Worm (Caenorhabditis elegans) whole organism, L4 larva: ENCODE measurements around the gene K10D6.3.
A peak's percentile ranks its signal among the peaks of the same experiment; 100 is the strongest.

ENCODE experiments used
- F10B5.3 ChIP-seq: sonication (generic microtip); optimal IDR thresholded peaks from 2 replicates; lab custom pipeline; 2016; ENCODE audit warnings: mild to moderate bottlenecking, missing genetic modification characterization, missing compliant biosample characterization
- F26F4.8 ChIP-seq: fragments of 200-800 bp; sonication (Bioruptor generic); conservative IDR thresholded peaks from 2 replicates; pipeline ENCODE4 v1.3.6; 2022; ENCODE audit warnings: missing genetic modification characterization, missing compliant biosample characterization
- R02D3.7 ChIP-seq: fragments of 150-350 bp; sonication (generic microtip); optimal IDR thresholded peaks from 3 replicates; lab custom pipeline; 2014; ENCODE audit warnings: missing biosample characterization, missing genetic modification characterization
- T20F7.1 ChIP-seq: fragments of 200-800 bp; sonication (Bioruptor generic); optimal IDR thresholded peaks from 2 replicates; lab custom pipeline; 2018; ENCODE audit warnings: mild to moderate bottlenecking, missing genetic modification characterization, missing compliant biosample characterization
- T26A8.4 ChIP-seq: fragments of 200-800 bp; sonication (Bioruptor generic); IDR thresholded peaks from 2 replicates; pipeline ENCODE4 v1.3.6; 2022; ENCODE audit warnings: missing genetic modification characterization, missing compliant biosample characterization
- Y48G9A.11 ChIP-seq: fragments of 200-800 bp; sonication (Bioruptor generic); IDR thresholded peaks from 2 replicates; pipeline ENCODE4 v1.3.6; 2022; ENCODE audit warnings: missing genetic modification reagents, missing genetic modification characterization, missing compliant biosample characterization
- Y5F2A.4 ChIP-seq: fragments of 200-800 bp; sonication (Bioruptor generic); optimal IDR thresholded peaks from 2 replicates; lab custom pipeline; 2018; ENCODE audit warnings: mild to moderate bottlenecking, missing genetic modification characterization, missing compliant biosample characterization
- Y75B8A.6 ChIP-seq: fragments of 200-800 bp; sonication (Bioruptor generic); IDR thresholded peaks from 2 replicates; pipeline ENCODE4 v1.3.6; 2022; ENCODE audit warnings: missing genetic modification reagents, missing genetic modification characterization, missing compliant biosample characterization
- ZK337.2 ChIP-seq: fragments of 200-800 bp; sonication (Bioruptor generic); IDR thresholded peaks from 2 replicates; pipeline ENCODE4 v1.3.6; 2022; ENCODE audit warnings: missing genetic modification reagents, missing genetic modification characterization, missing compliant biosample characterization
- ZK546.5 ChIP-seq, 2 experiments: sonication (generic microtip); optimal IDR thresholded peaks; 2 replicates each; lab custom pipeline; 2017; ENCODE audit warnings: missing biosample characterization in 2 of 2, missing genetic modification characterization in 2 of 2
- attf-4 ChIP-seq: sonication (generic microtip); optimal IDR thresholded peaks from 3 replicates; lab custom pipeline; 2017; ENCODE audit warnings: missing biosample characterization, missing genetic modification characterization
- ceh-62 ChIP-seq: sonication (generic microtip); optimal IDR thresholded peaks from 2 replicates; lab custom pipeline; 2017; ENCODE audit warnings: missing biosample characterization, missing genetic modification characterization
- ces-1 ChIP-seq: fragments of 150-350 bp; sonication (generic microtip); optimal IDR thresholded peaks from 4 replicates; lab custom pipeline; 2014; ENCODE audit warnings: missing biosample characterization, missing genetic modification reagents, missing genetic modification characterization
- cey-2 ChIP-seq: sonication (generic microtip); optimal IDR thresholded peaks from 3 replicates; lab custom pipeline; 2017; ENCODE audit warnings: missing genetic modification characterization, mild to moderate bottlenecking, missing compliant biosample characterization, antibody characterized with exemption, borderline replicate concordance; ENCODE audit not compliant: insufficient read depth
- daf-16 ChIP-seq, 3 experiments: sonication (generic microtip); optimal IDR thresholded peaks; 2 replicates each; lab custom pipeline; 2016 to 2017; ENCODE audit warnings: missing genetic modification characterization in 3 of 3, missing genetic modification reagents in 3 of 3, mild to moderate bottlenecking in 2 of 3, missing compliant biosample characterization in 2 of 3, missing biosample characterization in 1 of 3, moderate library complexity in 1 of 3
- daf-8 ChIP-seq: fragments of 200-800 bp; sonication (Bioruptor generic); IDR thresholded peaks from 2 replicates; pipeline ENCODE4 v1.3.6; 2022; ENCODE audit warnings: missing genetic modification characterization, missing compliant biosample characterization
- dmd-8 ChIP-seq: fragments of 200-800 bp; sonication (Bioruptor generic); IDR thresholded peaks from 2 replicates; pipeline ENCODE4 v1.3.6; 2022; ENCODE audit warnings: missing genetic modification characterization, missing compliant biosample characterization
- dmd-9 ChIP-seq: fragments of 200-800 bp; sonication (Bioruptor generic); IDR thresholded peaks from 2 replicates; pipeline ENCODE4 v1.3.6; 2022; ENCODE audit warnings: missing genetic modification reagents, missing genetic modification characterization, missing compliant biosample characterization
- dve-1 ChIP-seq: sonication (generic microtip); optimal IDR thresholded peaks from 2 replicates; lab custom pipeline; 2017; ENCODE audit warnings: antibody characterized with exemption, mild to moderate bottlenecking, missing genetic modification characterization, missing compliant biosample characterization; ENCODE audit not compliant: insufficient read depth
- fkh-10 ChIP-seq: fragments of 150-350 bp; optimal IDR thresholded peaks from 2 replicates; lab custom pipeline; 2014; ENCODE audit warnings: missing biosample characterization, missing genetic modification reagents, missing genetic modification characterization
- gei-8 ChIP-seq: fragments of 200-800 bp; sonication (Bioruptor generic); optimal IDR thresholded peaks from 2 replicates; lab custom pipeline; 2018; ENCODE audit warnings: mild to moderate bottlenecking, missing genetic modification characterization, missing compliant biosample characterization
- lim-7 ChIP-seq: fragments of 200-800 bp; sonication (Bioruptor generic); IDR thresholded peaks from 2 replicates; pipeline ENCODE4 v1.3.6; 2022; ENCODE audit warnings: missing genetic modification characterization, missing compliant biosample characterization
- lin-13 ChIP-seq: fragments of 150-350 bp; optimal IDR thresholded peaks from 2 replicates; lab custom pipeline; 2014; ENCODE audit warnings: missing biosample characterization, missing genetic modification reagents, missing genetic modification characterization
- lin-15B ChIP-seq: fragments of 150-350 bp; sonication (generic microtip); optimal IDR thresholded peaks from 3 replicates; lab custom pipeline; 2014; ENCODE audit warnings: missing biosample characterization, missing genetic modification characterization
- lin-38 ChIP-seq: fragments of 200-800 bp; sonication (Bioruptor generic); IDR thresholded peaks from 2 replicates; pipeline ENCODE4 v1.3.6; 2022; ENCODE audit warnings: missing genetic modification reagents, missing genetic modification characterization, missing compliant biosample characterization
- lir-3 ChIP-seq: sonication (generic microtip); optimal IDR thresholded peaks from 2 replicates; lab custom pipeline; 2016; ENCODE audit warnings: mild to moderate bottlenecking, missing genetic modification characterization, missing compliant biosample characterization
- lsy-2 ChIP-seq, 2 experiments: fragments of 150-350 bp in 1 of 2; sonication (generic microtip) in 1 of 2; optimal IDR thresholded peaks; 2 replicates each; lab custom pipeline; 2014 to 2017; ENCODE audit warnings: missing biosample characterization in 2 of 2, missing genetic modification characterization in 2 of 2
- madf-5 ChIP-seq, 2 experiments: fragments of 200-800 bp; sonication (Bioruptor generic); IDR thresholded peaks; 2 replicates each; pipeline ENCODE4 v1.3.6; 2022; ENCODE audit warnings: missing compliant biosample characterization in 2 of 2, missing genetic modification characterization in 2 of 2
- madf-9 ChIP-seq: fragments of 200-800 bp; sonication (Bioruptor generic); conservative IDR thresholded peaks from 2 replicates; pipeline ENCODE4 v1.3.6; 2022; ENCODE audit warnings: missing genetic modification reagents, missing genetic modification characterization, missing compliant biosample characterization
- mxl-2 ChIP-seq: fragments of 200-800 bp; sonication (Bioruptor generic); conservative IDR thresholded peaks from 2 replicates; pipeline ENCODE4 v1.3.6; 2022; ENCODE audit warnings: missing genetic modification reagents, missing genetic modification characterization, missing compliant biosample characterization
- mxl-3 ChIP-seq: fragments of 200-800 bp; sonication (Bioruptor generic); optimal IDR thresholded peaks from 2 replicates; lab custom pipeline; 2018; ENCODE audit warnings: mild to moderate bottlenecking, missing genetic modification characterization, missing compliant biosample characterization
- nhr-10 ChIP-seq: fragments of 150-350 bp; optimal IDR thresholded peaks from 2 replicates; lab custom pipeline; 2014; ENCODE audit warnings: missing biosample characterization, missing genetic modification characterization
- nhr-102 ChIP-seq: sonication (generic microtip); optimal IDR thresholded peaks from 2 replicates; lab custom pipeline; 2016; ENCODE audit warnings: mild to moderate bottlenecking, missing genetic modification characterization, moderate library complexity, missing compliant biosample characterization
- nhr-111 ChIP-seq: fragments of 200-800 bp; sonication (Bioruptor generic); optimal IDR thresholded peaks from 2 replicates; lab custom pipeline; 2018; ENCODE audit warnings: mild to moderate bottlenecking, missing genetic modification characterization, missing compliant biosample characterization
- nhr-237 ChIP-seq: sonication (generic microtip); optimal IDR thresholded peaks from 2 replicates; lab custom pipeline; 2017; ENCODE audit warnings: missing biosample characterization, missing genetic modification characterization
- nhr-48 ChIP-seq: sonication (generic microtip); optimal IDR thresholded peaks from 2 replicates; lab custom pipeline; 2016; ENCODE audit warnings: mild to moderate bottlenecking, missing genetic modification characterization, missing compliant biosample characterization
- nhr-6 ChIP-seq: fragments of 150-350 bp; optimal IDR thresholded peaks from 2 replicates; lab custom pipeline; 2014; ENCODE audit warnings: missing biosample characterization, missing genetic modification characterization
- nhr-76 ChIP-seq: fragments of 150-350 bp; optimal IDR thresholded peaks from 2 replicates; lab custom pipeline; 2014; ENCODE audit warnings: missing biosample characterization, missing genetic modification characterization
- pha-4 ChIP-seq, 2 experiments: fragments of 150-350 bp in 1 of 2; fragments of 200-800 bp in 1 of 2; sonication (Bioruptor generic) in 1 of 2; IDR thresholded peaks in 1 of 2; optimal IDR thresholded peaks in 1 of 2; 2 replicates each; pipeline versions ENCODE4 v1.3.6 to Lab custom; 2014 to 2022; ENCODE audit warnings: missing genetic modification characterization in 2 of 2, missing genetic modification reagents in 2 of 2, missing biosample characterization in 1 of 2, missing compliant biosample characterization in 1 of 2
- php-3 ChIP-seq: fragments of 200-800 bp; sonication (Bioruptor generic); IDR thresholded peaks from 2 replicates; pipeline ENCODE4 v1.3.6; 2022; ENCODE audit warnings: missing genetic modification reagents, missing genetic modification characterization, missing compliant biosample characterization
- rbr-2 ChIP-seq: sonication (generic microtip); optimal IDR thresholded peaks from 2 replicates; lab custom pipeline; 2016; ENCODE audit warnings: missing genotype, missing genetic modification characterization, missing compliant biosample characterization
- sdz-12 ChIP-seq: fragments of 200-800 bp; sonication (Bioruptor generic); optimal IDR thresholded peaks from 2 replicates; lab custom pipeline; 2018; ENCODE audit warnings: mild to moderate bottlenecking, missing genetic modification characterization, missing compliant biosample characterization
- snpc-1.2 ChIP-seq: fragments of 200-800 bp; sonication (Bioruptor generic); IDR thresholded peaks from 2 replicates; pipeline ENCODE4 v1.3.6; 2022; ENCODE audit warnings: missing genetic modification reagents, missing genetic modification characterization, missing compliant biosample characterization
- snpc-4 ChIP-seq: fragments of 150-350 bp; optimal IDR thresholded peaks from 2 replicates; lab custom pipeline; 2014; ENCODE audit warnings: missing biosample characterization, missing genetic modification characterization
- tag-97 ChIP-seq: fragments of 200-800 bp; sonication (Bioruptor generic); IDR thresholded peaks from 2 replicates; pipeline ENCODE4 v1.3.6; 2022; ENCODE audit warnings: missing genetic modification characterization, missing compliant biosample characterization
- tra-1 ChIP-seq: fragments of 200-800 bp; sonication (Bioruptor generic); IDR thresholded peaks from 2 replicates; pipeline ENCODE4 v1.3.6; 2022; ENCODE audit warnings: missing genetic modification reagents, missing genetic modification characterization, missing compliant biosample characterization
- vab-7 ChIP-seq: fragments of 200-800 bp; sonication (Bioruptor generic); IDR thresholded peaks from 2 replicates; pipeline ENCODE4 v1.3.6; 2022; ENCODE audit warnings: missing genetic modification reagents, missing genetic modification characterization, missing compliant biosample characterization
- zag-1 ChIP-seq: fragments of 150-350 bp; optimal IDR thresholded peaks from 2 replicates; lab custom pipeline; 2014; ENCODE audit warnings: missing biosample characterization, missing genetic modification characterization
- zip-2 ChIP-seq: fragments of 150-350 bp; optimal IDR thresholded peaks from 2 replicates; lab custom pipeline; 2014; ENCODE audit warnings: missing biosample characterization, missing genetic modification characterization
- ztf-7 ChIP-seq: fragments of 150-350 bp; optimal IDR thresholded peaks from 2 replicates; lab custom pipeline; 2014; ENCODE audit warnings: missing biosample characterization, missing genetic modification characterization

The K10D6.3 gene

DNA sequence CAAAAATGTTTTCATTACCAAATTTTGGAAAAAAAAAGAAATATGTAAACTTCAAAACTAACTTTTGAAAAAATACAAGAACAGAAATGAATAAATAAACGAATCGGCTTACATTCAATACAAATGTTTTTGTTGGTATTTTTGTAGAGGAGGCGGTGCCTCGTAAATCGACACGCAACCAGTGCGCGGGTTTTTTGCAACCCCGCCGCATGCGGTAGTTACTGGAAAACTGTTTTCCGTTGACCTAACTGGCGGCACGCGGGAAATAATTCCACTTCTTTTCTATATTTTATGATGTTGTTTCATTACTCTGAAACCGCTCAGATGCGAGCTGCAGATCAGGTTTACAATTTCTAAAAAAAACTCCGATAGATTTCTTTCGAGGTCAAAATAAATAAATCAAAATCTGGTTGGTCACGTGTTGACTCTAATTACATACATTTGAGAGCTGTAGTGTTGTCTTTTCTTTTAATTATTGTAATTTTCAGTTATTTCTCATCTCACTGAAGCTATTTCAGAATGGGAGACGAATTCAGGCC, 38.8 kb downstream of the K10D6.3 start, which contains the start of the genes dvc-1 and ima-1 (continued):
- peak; percentile 43; the same call in 1 of the 2 replicates for TF ChIP-seq pha-4 (GFP tag; IDR thresholded peaks at IDR 0.05; lab: Robert Waterston, UW)
- no peak for TF ChIP-seq pha-4 (tag; optimal IDR thresholded peaks at IDR 0.05; lab: Kevin White, UChicago)
- no peak for TF ChIP-seq gei-8
- no peak for TF ChIP-seq ceh-62 (tag; lab: Kevin White, UChicago)
- TF ChIP-seq snpc-1.2 (GFP tag; lab: Robert Waterston, UW): no peak
- TF ChIP-seq Y5F2A.4: no peak
- TF ChIP-seq ces-1: no peak
- TF ChIP-seq nhr-102: no peak
- no peak for TF ChIP-seq nhr-76 (tag; lab: Kevin White, UChicago)
- TF ChIP-seq zip-2 (tag; lab: Kevin White, UChicago): no peak
- TF ChIP-seq T20F7.1: no peak
- TF ChIP-seq tag-97 (GFP tag; lab: Robert Waterston, UW): no peak
- TF ChIP-seq dmd-9 (GFP tag; lab: Robert Waterston, UW): 0 out of 2 replicates have a peak, but pooled peaks have one; percentile 36
- no peak for TF ChIP-seq nhr-48 (tag; lab: Kevin White, UChicago)
- TF ChIP-seq snpc-4: no peak
- no peak for TF ChIP-seq ZK546.5 (tag; optimal IDR thresholded peaks at IDR 0.05; lab: Kevin White, UChicago)
- peak; percentile 63 for TF ChIP-seq lin-13 (GFP tag; lab: Kevin White, UChicago)
- no peak for TF ChIP-seq ztf-7 (tag; lab: Kevin White, UChicago)
- no peak for TF ChIP-seq lin-15B (tag; lab: Kevin White, UChicago)
- no peak for TF ChIP-seq daf-8 (GFP tag; lab: Robert Waterston, UW)
- TF ChIP-seq dmd-8: no peak
- TF ChIP-seq vab-7 (GFP tag; lab: Robert Waterston, UW): peak; percentile 45
- TF ChIP-seq zag-1 (tag; lab: Kevin White, UChicago): no peak
- no peak for TF ChIP-seq ZK337.2
- peak; percentile 43 for TF ChIP-seq dve-1 (tag; lab: Kevin White, UChicago)
- TF ChIP-seq madf-5 (GFP tag; IDR thresholded peaks at IDR 0.05; lab: Robert Waterston, UW): no peak
- TF ChIP-seq tra-1 (GFP tag; lab: Robert Waterston, UW): no peak
- no peak for TF ChIP-seq mxl-2 (GFP tag; lab: Robert Waterston, UW)
- 0 out of 2 replicates have a peak, but pooled peaks have one; percentile 27 for TF ChIP-seq Y48G9A.11
- no peak for TF ChIP-seq T26A8.4 (GFP tag; lab: Robert Waterston, UW)
- no peak for TF ChIP-seq lim-7
- TF ChIP-seq Y75B8A.6 (GFP tag; lab: Robert Waterston, UW): no peak
- peak; percentile 17 for TF ChIP-seq rbr-2
- TF ChIP-seq lsy-2 (tag; optimal IDR thresholded peaks at IDR 0.05; lab: Kevin White, UChicago): no peak
- TF ChIP-seq F10B5.3 (tag; lab: Kevin White, UChicago): no peak
- TF ChIP-seq sdz-12 (GFP tag; lab: Kevin White, UChicago): no peak
- no peak for TF ChIP-seq F26F4.8 (GFP tag; lab: Robert Waterston, UW)
- TF ChIP-seq daf-16 (GFP tag; optimal IDR thresholded peaks at IDR 0.05; lab: Kevin White, UChicago): no peak
- TF ChIP-seq daf-16 (tag; optimal IDR thresholded peaks at IDR 0.05; lab: Kevin White, UChicago): no peak
- peak; percentile 50 for TF ChIP-seq nhr-6 (tag; lab: Kevin White, UChicago)
- TF ChIP-seq madf-9 (GFP tag; lab: Robert Waterston, UW): no peak
- peak; percentile 11 for TF ChIP-seq mxl-3 (GFP tag; lab: Kevin White, UChicago)
- TF ChIP-seq R02D3.7: peak; percentile 96
- TF ChIP-seq nhr-10 (tag; lab: Kevin White, UChicago): no peak
- no peak for TF ChIP-seq lir-3
- TF ChIP-seq lin-38 (GFP tag; lab: Robert Waterston, UW): peak; percentile 82
- no peak for TF ChIP-seq nhr-237 (tag; lab: Kevin White, UChicago)
- TF ChIP-seq cey-2: no peak
- 0 out of 2 replicates have a peak, but pooled peaks have one; percentile 30 for TF ChIP-seq php-3
- TF ChIP-seq fkh-10 (GFP tag; lab: Kevin White, UChicago): no peak
- TF ChIP-seq attf-4 (tag; lab: Kevin White, UChicago): no peak
- no peak for TF ChIP-seq nhr-111 (GFP tag; lab: Kevin White, UChicago)
